Worm (Caenorhabditis elegans): ENCODE measurements around the gene rexd-1.

The rexd-1 gene

ce11 chrIII:1856175-1856574, 21.9 kb downstream of the rexd-1 start:
- TF ChIP-seq Y116A8C.19 (tag; optimal IDR thresholded peaks at IDR 0.05; ENCODE audit: borderline replicate concordance), result no peak
- TF ChIP-seq nhr-237 (tag; optimal IDR thresholded peaks at IDR 0.05), result no peak
- no peak for TF ChIP-seq pag-3 (tag; optimal IDR thresholded peaks at IDR 0.05; ENCODE audit: borderline replicate concordance, insufficient read depth)
- no peak for TF ChIP-seq lin-14 (GFP tag; optimal IDR thresholded peaks at IDR 0.05)
- TF ChIP-seq ces-1 (GFP tag; optimal IDR thresholded peaks at IDR 0.05), result no peak
- TF ChIP-seq efl-1 (optimal IDR thresholded peaks at IDR 0.05), result no peak
- TF ChIP-seq efl-1 (GFP tag; optimal IDR thresholded peaks at IDR 0.05 in 1 of 2), result no peak
- no peak for TF ChIP-seq alr-1 (tag; optimal IDR thresholded peaks at IDR 0.05; ENCODE audit: borderline replicate concordance)
- no peak for TF ChIP-seq sox-4 (tag; optimal IDR thresholded peaks at IDR 0.05)
- TF ChIP-seq nhr-11 (tag; optimal IDR thresholded peaks at IDR 0.05), result no peak
- TF ChIP-seq skn-1 (tag; optimal IDR thresholded peaks at IDR 0.05), result no peak
- no peak for TF ChIP-seq efl-3 (GFP tag; optimal IDR thresholded peaks at IDR 0.05)
- no peak for TF ChIP-seq lsy-2 (tag; optimal IDR thresholded peaks at IDR 0.05)
- no peak for TF ChIP-seq lin-13 (GFP tag; optimal IDR thresholded peaks at IDR 0.05)

ce11 chrIII:1856679-1857078, 22.4 kb downstream of the rexd-1 start:
- TF ChIP-seq lin-14 (GFP tag; optimal IDR thresholded peaks at IDR 0.05) (peak; percentile 51), grh-1 (GFP tag; IDR thresholded peaks at IDR 0.05) (0 out of 2 replicates have a peak, but pooled peaks have one; percentile 17), ztf-11 (tag; optimal IDR thresholded peaks at IDR 0.05) (no peak), ceh-90 (tag; optimal IDR thresholded peaks at IDR 0.05) (no peak), nhr-85 (tag) (peak; percentile 82), blmp-1 (tag; optimal IDR thresholded peaks at IDR 0.05) (peak; percentile 26)

ce11 chrIII:1859532-1859931, 25.2 kb downstream of the rexd-1 start, which contains the start of gene ddp-1:
ddp-1 (plus strand) TSS chrIII:1859888.
- TF ChIP-seq vab-15 (tag; optimal IDR thresholded peaks at IDR 0.05) (no peak), mdl-1 (tag; optimal IDR thresholded peaks at IDR 0.05) (peak in 1 of 2 experiments; percentile 87), elt-2 (tag; optimal IDR thresholded peaks at IDR 0.05) (peak; percentile 90), F16B12.6 (tag; optimal IDR thresholded peaks at IDR 0.05) (peak; percentile 75), C34B4.2 (tag; optimal IDR thresholded peaks at IDR 0.05) (peak; percentile 71), snu-23 (GFP tag; optimal IDR thresholded peaks at IDR 0.05) (peak; percentile 98), nhr-77 (tag; optimal IDR thresholded peaks at IDR 0.05) (peak; percentile 85), nhr-85 (tag) (peak; percentile 99), ceh-8 (GFP tag; optimal IDR thresholded peaks at IDR 0.05) (peak; percentile 97), lsy-2 (tag; optimal IDR thresholded peaks at IDR 0.05) (peak; percentile 96 to 97), ceh-88 (GFP tag; IDR thresholded peaks at IDR 0.05) (peak; percentile 83), nhr-71 (tag; optimal IDR thresholded peaks at IDR 0.05) (peak; percentile 97), hlh-4 (tag; optimal IDR thresholded peaks at IDR 0.05) (no peak), zip-4 (GFP tag; optimal IDR thresholded peaks at IDR 0.05) (peak; percentile 93), efl-3 (GFP tag; optimal IDR thresholded peaks at IDR 0.05) (peak; percentile 94), ztf-11 (tag; optimal IDR thresholded peaks at IDR 0.05) (peak; percentile 66 to 89), nhr-11 (tag; optimal IDR thresholded peaks at IDR 0.05) (peak; percentile 89), ztf-4 (tag; optimal IDR thresholded peaks at IDR 0.05) (peak; percentile 92), nhr-84 (tag; optimal IDR thresholded peaks at IDR 0.05) (no peak), unc-30 (tag; optimal IDR thresholded peaks at IDR 0.05) (peak; percentile 46), elt-3 (tag; optimal IDR thresholded peaks at IDR 0.05) (peak in 4 of 6 experiments; percentile 1 to 93 (median 85)), mef-2 (tag; optimal IDR thresholded peaks at IDR 0.05) (peak; percentile 69), alr-1 (tag; optimal IDR thresholded peaks at IDR 0.05; ENCODE audit: borderline replicate concordance) (no peak), ceh-63 (GFP tag; optimal IDR thresholded peaks at IDR 0.05) (peak; percentile 63), swsn-7 (tag; optimal IDR thresholded peaks at IDR 0.05) (peak; percentile 96), nhr-47 (tag; optimal IDR thresholded peaks at IDR 0.05) (peak; percentile 98), nhr-12 (tag; optimal IDR thresholded peaks at IDR 0.05) (peak; percentile 51), nhr-76 (tag; optimal IDR thresholded peaks at IDR 0.05) (peak; percentile 22), lin-15B (tag; optimal IDR thresholded peaks at IDR 0.05) (peak; percentile 90), snpc-4 (tag; optimal IDR thresholded peaks at IDR 0.05) (peak; percentile 77), sptf-1 (tag; optimal IDR thresholded peaks at IDR 0.05) (no peak), nhr-19 (GFP tag; conservative IDR thresholded peaks at IDR 0.05) (peak; percentile 96), skn-1 (tag; optimal IDR thresholded peaks at IDR 0.05) (peak; percentile 92), ama-1 (optimal IDR thresholded peaks at IDR 0.05) (peak; percentile 91), egl-13 (tag; optimal IDR thresholded peaks at IDR 0.05) (peak; percentile 93), irx-1 (tag; optimal IDR thresholded peaks at IDR 0.05) (peak; percentile 96), blmp-1 (tag; optimal IDR thresholded peaks at IDR 0.05) (peak; percentile 81), unc-62 (GFP tag; optimal IDR thresholded peaks at IDR 0.05) (no peak)

Data from whole organism, L1 larva.